Worm (Caenorhabditis elegans): ENCODE results near the gene drn-1.

Gene drn-1

ce11 chrII:5264650-5265049 is 7.0 kb downstream of the drn-1 start:
- TF ChIP-seq tbx-37 (GFP tag; conservative IDR thresholded peaks at IDR 0.05) (no peak), F13C5.2 (tag; optimal IDR thresholded peaks at IDR 0.05) (no peak), ama-1 (optimal IDR thresholded peaks at IDR 0.05) (no peak), B0310.2 (tag; optimal IDR thresholded peaks at IDR 0.05) (no peak), pes-1 (GFP tag; IDR thresholded peaks at IDR 0.05) (no peak), tbx-11 (GFP tag; IDR thresholded peaks at IDR 0.05) (no peak), hnd-1 (tag; optimal IDR thresholded peaks at IDR 0.05) (no peak), hmg-4 (GFP tag; optimal IDR thresholded peaks at IDR 0.05) (no peak), ets-7 (tag; optimal IDR thresholded peaks at IDR 0.05) (no peak), hmbx-1 (tag; optimal IDR thresholded peaks at IDR 0.05) (no peak), sea-1 (GFP tag; conservative IDR thresholded peaks at IDR 0.05) (no peak), aly-1 (tag; optimal IDR thresholded peaks at IDR 0.05) (no peak), tra-4 (tag; optimal IDR thresholded peaks at IDR 0.05) (no peak), ceh-36 (tag; optimal IDR thresholded peaks at IDR 0.05) (no peak), ceh-13 (GFP tag; optimal IDR thresholded peaks at IDR 0.05) (no peak), scrt-1 (GFP tag; IDR thresholded peaks at IDR 0.05) (no peak), flt-1 (GFP tag; IDR thresholded peaks at IDR 0.05) (no peak)

DNA sequence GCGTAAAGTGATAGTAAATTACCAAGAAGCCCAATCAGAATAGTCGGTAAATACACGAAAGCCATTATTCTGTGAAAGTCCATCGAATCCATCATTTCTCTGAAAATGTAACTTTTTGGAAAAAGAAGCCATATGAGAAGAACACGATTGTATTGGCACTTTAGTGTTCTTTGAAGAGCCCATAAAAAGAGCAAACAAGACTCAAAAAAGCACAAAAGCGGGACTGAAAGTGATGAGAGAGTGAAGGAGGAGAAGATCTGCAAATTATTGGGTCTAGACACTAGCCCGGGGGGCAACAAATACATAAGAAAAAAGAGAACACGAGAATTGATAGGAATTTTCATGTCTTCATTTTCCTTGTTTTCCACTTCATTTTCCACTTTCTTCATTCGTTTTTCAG is 16.2 kb downstream of the drn-1 start, which contains the start of gene frpr-4:
TSS of gene frpr-4 (minus strand) at position 101 of the 400 bp plus-strand sequence.
- no peak for TF ChIP-seq hnd-1 (tag; optimal IDR thresholded peaks at IDR 0.05)
- TF ChIP-seq hmg-4 (GFP tag; optimal IDR thresholded peaks at IDR 0.05), result no peak
- no peak for TF ChIP-seq ceh-36 (tag; optimal IDR thresholded peaks at IDR 0.05)
- TF ChIP-seq ama-1 (optimal IDR thresholded peaks at IDR 0.05), result no peak
- no peak for TF ChIP-seq tbx-11 (GFP tag; IDR thresholded peaks at IDR 0.05)
- no peak for TF ChIP-seq ceh-13 (GFP tag; optimal IDR thresholded peaks at IDR 0.05)
- TF ChIP-seq B0310.2 (tag; optimal IDR thresholded peaks at IDR 0.05), result no peak
- no peak for TF ChIP-seq tra-4 (tag; optimal IDR thresholded peaks at IDR 0.05)
- TF ChIP-seq hmbx-1 (tag; optimal IDR thresholded peaks at IDR 0.05), result no peak
- TF ChIP-seq pes-1 (GFP tag; IDR thresholded peaks at IDR 0.05), result no peak
- TF ChIP-seq flt-1 (GFP tag; IDR thresholded peaks at IDR 0.05), result no peak
- TF ChIP-seq ets-7 (tag; optimal IDR thresholded peaks at IDR 0.05), result no peak
- TF ChIP-seq F13C5.2 (tag; optimal IDR thresholded peaks at IDR 0.05), result no peak
- no peak for TF ChIP-seq aly-1 (tag; optimal IDR thresholded peaks at IDR 0.05)
- no peak for TF ChIP-seq sea-1 (GFP tag; conservative IDR thresholded peaks at IDR 0.05)
- TF ChIP-seq tbx-37 (GFP tag; conservative IDR thresholded peaks at IDR 0.05), result no peak

DNA sequence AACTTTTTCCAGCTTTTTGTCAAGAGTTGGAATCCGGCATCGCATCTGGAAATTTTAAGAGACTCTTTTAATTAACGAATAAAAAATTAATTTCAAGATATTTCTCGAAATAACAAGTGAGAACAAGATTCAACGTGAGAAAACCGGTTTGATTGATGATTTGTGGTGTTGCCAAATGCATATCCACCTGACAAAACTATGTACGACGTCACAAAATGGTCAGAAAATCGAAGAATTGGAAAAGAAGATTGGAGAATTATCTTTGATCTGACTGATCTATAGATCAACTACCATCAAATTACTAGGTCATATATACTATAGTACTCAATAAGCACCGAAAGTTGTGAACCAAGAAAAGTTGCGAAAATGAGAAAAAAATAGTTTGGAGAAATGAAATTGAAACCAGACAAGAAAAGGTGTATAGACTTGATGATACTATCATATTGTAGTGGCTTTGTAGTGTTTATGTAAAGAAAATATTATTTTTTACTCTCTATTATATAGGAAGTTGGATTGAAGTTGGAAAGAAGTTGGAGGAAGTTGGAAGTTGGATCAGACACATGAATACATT is 24.8 kb downstream of the drn-1 start, which contains the start of gene ptr-6:
TSS of gene ptr-6 (minus strand) at position 47 of the 571 bp plus-strand sequence.
- TF ChIP-seq B0310.2 (tag; optimal IDR thresholded peaks at IDR 0.05), result no peak
- TF ChIP-seq F13C5.2 (tag; optimal IDR thresholded peaks at IDR 0.05), result no peak
- TF ChIP-seq scrt-1 (GFP tag; IDR thresholded peaks at IDR 0.05), result no peak
- no peak for TF ChIP-seq sea-1 (GFP tag; conservative IDR thresholded peaks at IDR 0.05)
- no peak for TF ChIP-seq tbx-11 (GFP tag; IDR thresholded peaks at IDR 0.05)
- TF ChIP-seq pes-1 (GFP tag; IDR thresholded peaks at IDR 0.05), result no peak
- TF ChIP-seq hmbx-1 (tag; optimal IDR thresholded peaks at IDR 0.05), result no peak
- TF ChIP-seq ceh-13 (GFP tag; optimal IDR thresholded peaks at IDR 0.05), result no peak
- no peak for TF ChIP-seq tra-4 (tag; optimal IDR thresholded peaks at IDR 0.05)

DNA sequence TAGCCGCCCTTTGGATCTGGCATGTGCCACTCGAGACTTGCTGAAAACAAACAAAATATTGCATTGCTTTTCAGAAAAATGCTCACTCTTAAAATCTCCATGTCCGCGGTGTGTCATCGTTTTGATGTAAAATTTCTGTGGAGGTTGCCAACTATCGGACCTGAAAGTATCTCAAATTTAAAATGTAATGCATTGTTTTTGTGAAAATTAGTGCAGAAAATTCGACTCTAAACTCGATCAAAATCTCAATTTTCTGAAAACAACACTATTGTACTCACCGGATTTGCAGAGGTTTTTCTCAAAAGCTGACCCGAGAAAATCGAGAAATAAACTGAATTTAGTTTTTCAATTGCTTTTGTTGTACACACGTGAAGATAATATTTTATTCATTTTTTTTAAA is 30.1 kb downstream of the drn-1 start, which contains the start of gene T16D1.1:
TSS of gene T16D1.1 (minus strand) at position 101 of the 400 bp plus-strand sequence.
- TF ChIP-seq flt-1 (GFP tag; IDR thresholded peaks at IDR 0.05), result no peak
- TF ChIP-seq ets-7 (tag; optimal IDR thresholded peaks at IDR 0.05), result no peak
- no peak for TF ChIP-seq B0310.2 (tag; optimal IDR thresholded peaks at IDR 0.05)
- no peak for TF ChIP-seq ceh-13 (GFP tag; optimal IDR thresholded peaks at IDR 0.05)
- TF ChIP-seq scrt-1 (GFP tag; IDR thresholded peaks at IDR 0.05), result no peak
- no peak for TF ChIP-seq F13C5.2 (tag; optimal IDR thresholded peaks at IDR 0.05)
- no peak for TF ChIP-seq pes-1 (GFP tag; IDR thresholded peaks at IDR 0.05)
- no peak for TF ChIP-seq tbx-11 (GFP tag; IDR thresholded peaks at IDR 0.05)
- no peak for TF ChIP-seq ama-1 (optimal IDR thresholded peaks at IDR 0.05)
- no peak for TF ChIP-seq hnd-1 (tag; optimal IDR thresholded peaks at IDR 0.05)
- TF ChIP-seq aly-1 (tag; optimal IDR thresholded peaks at IDR 0.05), result no peak
- no peak for TF ChIP-seq sea-1 (GFP tag; conservative IDR thresholded peaks at IDR 0.05)
- no peak for TF ChIP-seq hmbx-1 (tag; optimal IDR thresholded peaks at IDR 0.05)

- TF ChIP-seq scrt-1 (GFP tag; IDR thresholded peaks at IDR 0.05) (no peak), F13C5.2 (tag; optimal IDR thresholded peaks at IDR 0.05) (no peak), ceh-13 (GFP tag; optimal IDR thresholded peaks at IDR 0.05) (no peak), tra-4 (tag; optimal IDR thresholded peaks at IDR 0.05) (no peak), ets-7 (tag; optimal IDR thresholded peaks at IDR 0.05) (no peak), tbx-11 (GFP tag; IDR thresholded peaks at IDR 0.05) (no peak), hmg-4 (GFP tag; optimal IDR thresholded peaks at IDR 0.05) (no peak), aly-1 (tag; optimal IDR thresholded peaks at IDR 0.05) (no peak), hmbx-1 (tag; optimal IDR thresholded peaks at IDR 0.05) (no peak), B0310.2 (tag; optimal IDR thresholded peaks at IDR 0.05) (no peak), sea-1 (GFP tag; conservative IDR thresholded peaks at IDR 0.05) (no peak)
Observed at ce11 chrII:5238366-5238765, 33.3 kb downstream of the drn-1 start, which contains the start of gene pho-4. Gene pho-4 (minus strand): TSS chrII:5238466.

DNA sequence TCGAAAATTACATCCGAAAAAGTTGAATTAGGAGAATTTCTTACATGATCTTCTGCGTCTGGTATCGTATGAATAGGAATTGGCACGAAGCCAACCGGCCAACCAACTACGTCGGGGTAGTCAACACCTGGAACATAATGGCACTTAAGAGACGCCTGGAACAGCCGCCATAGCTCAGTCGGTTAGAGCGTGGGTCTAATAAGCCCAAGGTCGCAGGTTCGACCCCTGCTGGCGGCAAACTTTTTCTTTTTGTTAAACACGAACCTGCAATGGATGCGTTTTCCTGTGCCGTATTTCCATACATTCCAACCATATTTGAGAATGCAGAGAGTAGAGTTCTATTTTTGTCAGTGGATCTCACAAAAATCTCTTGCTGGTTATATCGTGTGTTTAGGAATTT is 33.9 kb downstream of the drn-1 start:
- no peak for TF ChIP-seq B0310.2 (tag; optimal IDR thresholded peaks at IDR 0.05)
- TF ChIP-seq flt-1 (GFP tag; IDR thresholded peaks at IDR 0.05), result 0 out of 2 replicates have a peak, but pooled peaks have one; percentile 10
- 0 out of 2 replicates have a peak, but pooled peaks have one; percentile 43 for TF ChIP-seq tbx-11 (GFP tag; IDR thresholded peaks at IDR 0.05)
- TF ChIP-seq scrt-1 (GFP tag; IDR thresholded peaks at IDR 0.05), result peak; percentile 61; the same call in 1 of the 2 replicates
- TF ChIP-seq aly-1 (tag; optimal IDR thresholded peaks at IDR 0.05), result no peak
- no peak for TF ChIP-seq hmbx-1 (tag; optimal IDR thresholded peaks at IDR 0.05)

- TF ChIP-seq ceh-13 (GFP tag; optimal IDR thresholded peaks at IDR 0.05), result no peak
- no peak for TF ChIP-seq ets-7 (tag; optimal IDR thresholded peaks at IDR 0.05)
- TF ChIP-seq scrt-1 (GFP tag; IDR thresholded peaks at IDR 0.05), result no peak
Observed at ce11 chrII:5235758-5236157, 35.9 kb downstream of the drn-1 start, which contains the start of gene pho-1. Gene pho-1 (minus strand): TSS chrII:5235846.

All from whole organism, early embryonic.